Worm (Caenorhabditis elegans): ENCODE measurements around the gene kvs-5.

Gene kvs-5

ce11 chrIV:741831-742230, 5.3 kb downstream of the kvs-5 start:
- TF ChIP-seq blmp-1 (tag; optimal IDR thresholded peaks at IDR 0.05) (no peak), xbp-1 (tag; optimal IDR thresholded peaks at IDR 0.05) (no peak), lin-35 (GFP tag; optimal IDR thresholded peaks at IDR 0.05) (no peak), nhr-11 (tag; optimal IDR thresholded peaks at IDR 0.05) (no peak), mdl-1 (tag; optimal IDR thresholded peaks at IDR 0.05) (no peak), ceh-82 (tag; optimal IDR thresholded peaks at IDR 0.05) (no peak), dsc-1 (tag; optimal IDR thresholded peaks at IDR 0.05) (no peak), jun-1 (tag; optimal IDR thresholded peaks at IDR 0.05) (no peak), egl-27 (tag; optimal IDR thresholded peaks at IDR 0.05) (no peak), lir-3 (tag; optimal IDR thresholded peaks at IDR 0.05; ENCODE audit: poor library complexity) (no peak), lin-14 (GFP tag; optimal IDR thresholded peaks at IDR 0.05) (peak; percentile 7), rnt-1 (tag; optimal IDR thresholded peaks at IDR 0.05) (peak; percentile 2), unc-130 (tag; optimal IDR thresholded peaks at IDR 0.05) (no peak), irx-1 (tag; optimal IDR thresholded peaks at IDR 0.05) (no peak), isw-1 (GFP tag; IDR thresholded peaks at IDR 0.05) (no peak), C16A3.4 (tag; optimal IDR thresholded peaks at IDR 0.05) (no peak)

- no peak for TF ChIP-seq fkh-10 (GFP tag; optimal IDR thresholded peaks at IDR 0.05)
- TF ChIP-seq lin-14 (GFP tag; optimal IDR thresholded peaks at IDR 0.05), result peak; percentile 47
- no peak for TF ChIP-seq lin-35 (GFP tag; optimal IDR thresholded peaks at IDR 0.05)
- TF ChIP-seq mab-9 (GFP tag; IDR thresholded peaks at IDR 0.05), result no peak
- TF ChIP-seq lin-15B (tag; optimal IDR thresholded peaks at IDR 0.05), result no peak
- TF ChIP-seq pqm-1 (tag; optimal IDR thresholded peaks at IDR 0.05), result no peak
- TF ChIP-seq mef-2 (tag; optimal IDR thresholded peaks at IDR 0.05), result no peak
- no peak for TF ChIP-seq egl-13 (tag; optimal IDR thresholded peaks at IDR 0.05)
- TF ChIP-seq fos-1 (tag; optimal IDR thresholded peaks at IDR 0.05), result no peak
- no peak for TF ChIP-seq efl-3 (GFP tag; optimal IDR thresholded peaks at IDR 0.05)
- no peak for TF ChIP-seq fkh-8 (tag; optimal IDR thresholded peaks at IDR 0.05)
- no peak for TF ChIP-seq alr-1 (tag; optimal IDR thresholded peaks at IDR 0.05; ENCODE audit: borderline replicate concordance)
- peak; percentile 20; the same call in 1 of the 2 replicates for TF ChIP-seq nhr-19 (GFP tag; conservative IDR thresholded peaks at IDR 0.05)
- no peak for TF ChIP-seq skn-1 (tag; optimal IDR thresholded peaks at IDR 0.05)
- TF ChIP-seq aha-1 (tag; optimal IDR thresholded peaks at IDR 0.05), result no peak
- peak; percentile 73 for TF ChIP-seq nhr-71 (tag; optimal IDR thresholded peaks at IDR 0.05)
- TF ChIP-seq C34B4.2 (tag; optimal IDR thresholded peaks at IDR 0.05), result no peak
- TF ChIP-seq jun-1 (tag; optimal IDR thresholded peaks at IDR 0.05), result no peak
- TF ChIP-seq rnt-1 (tag; optimal IDR thresholded peaks at IDR 0.05), result peak; percentile 67
Observed at ce11 chrIV:746333-746732, 9.8 kb downstream of the kvs-5 start.

- TF ChIP-seq lin-39 (tag; optimal IDR thresholded peaks at IDR 0.05) (no peak), rnt-1 (tag; optimal IDR thresholded peaks at IDR 0.05) (peak; percentile 11), nhr-71 (tag; optimal IDR thresholded peaks at IDR 0.05) (peak; percentile 26)
Observed at ce11 chrIV:749557-749956, 13.0 kb downstream of the kvs-5 start.

- no peak for TF ChIP-seq lin-39 (tag; optimal IDR thresholded peaks at IDR 0.05)
- no peak for TF ChIP-seq mdl-1 (tag; optimal IDR thresholded peaks at IDR 0.05)
- TF ChIP-seq fkh-4 (tag; optimal IDR thresholded peaks at IDR 0.05; ENCODE audit: borderline replicate concordance), result no peak
- TF ChIP-seq sox-4 (tag; optimal IDR thresholded peaks at IDR 0.05), result no peak
- no peak for TF ChIP-seq C04F5.9 (tag; optimal IDR thresholded peaks at IDR 0.05)
- no peak for TF ChIP-seq mef-2 (tag; optimal IDR thresholded peaks at IDR 0.05)
- TF ChIP-seq tlp-1 (tag; optimal IDR thresholded peaks at IDR 0.05), result no peak
- no peak for TF ChIP-seq efl-1 (optimal IDR thresholded peaks at IDR 0.05)
- TF ChIP-seq efl-1 (GFP tag; optimal IDR thresholded peaks at IDR 0.05 in 1 of 2), result no peak
- no peak for TF ChIP-seq C16A3.4 (tag; optimal IDR thresholded peaks at IDR 0.05)
- no peak for TF ChIP-seq fkh-10 (GFP tag; optimal IDR thresholded peaks at IDR 0.05)
- TF ChIP-seq ceh-82 (tag; optimal IDR thresholded peaks at IDR 0.05), result no peak
- TF ChIP-seq lin-13 (GFP tag; optimal IDR thresholded peaks at IDR 0.05), result no peak
- no peak for TF ChIP-seq nhr-11 (tag; optimal IDR thresholded peaks at IDR 0.05)
Observed at ce11 chrIV:754357-754972, 17.9 kb downstream of the kvs-5 start.
